Worm (Caenorhabditis elegans) whole organism, L3 larva: Measurements from ENCODE around the gene gpx-5.

Experiments used
- ama-1 ChIP-seq: fragments of 150-350 bp; optimal IDR thresholded peaks from 2 replicates; lab custom pipeline; 2018
- ceh-82 ChIP-seq: fragments of 150-350 bp; optimal IDR thresholded peaks from 2 replicates; lab custom pipeline; 2014; ENCODE audit warnings: missing biosample characterization, missing genetic modification characterization
- fkh-10 ChIP-seq: sonication (generic microtip); optimal IDR thresholded peaks from 2 replicates; lab custom pipeline; 2017; ENCODE audit warnings: missing biosample characterization, missing genetic modification reagents, missing genetic modification characterization
- hmg-11 ChIP-seq: sonication (generic microtip); optimal IDR thresholded peaks from 2 replicates; lab custom pipeline; 2016; ENCODE audit warnings: missing genetic modification characterization, missing compliant biosample characterization
- nhr-11 ChIP-seq: fragments of 150-350 bp; optimal IDR thresholded peaks from 2 replicates; lab custom pipeline; 2014; ENCODE audit warnings: missing biosample characterization, missing genetic modification characterization
- nhr-28 ChIP-seq: fragments of 150-350 bp; optimal IDR thresholded peaks from 2 replicates; lab custom pipeline; 2014; ENCODE audit warnings: missing biosample characterization, missing genetic modification characterization
- nhr-77 ChIP-seq: fragments of 150-350 bp; optimal IDR thresholded peaks from 2 replicates; lab custom pipeline; 2014; ENCODE audit warnings: missing biosample characterization, missing genetic modification characterization
- pha-4 ChIP-seq: fragments of 150-350 bp; optimal IDR thresholded peaks from 2 replicates; lab custom pipeline; 2014; ENCODE audit warnings: missing biosample characterization, missing genetic modification reagents, missing genetic modification characterization
- snpc-4 ChIP-seq: fragments of 150-350 bp; optimal IDR thresholded peaks from 2 replicates; lab custom pipeline; 2014; ENCODE audit warnings: missing biosample characterization, missing genetic modification characterization
- ztf-4 ChIP-seq: fragments of 150-350 bp; optimal IDR thresholded peaks from 2 replicates; lab custom pipeline; 2014; ENCODE audit warnings: missing biosample characterization, missing genetic modification characterization

DNA sequence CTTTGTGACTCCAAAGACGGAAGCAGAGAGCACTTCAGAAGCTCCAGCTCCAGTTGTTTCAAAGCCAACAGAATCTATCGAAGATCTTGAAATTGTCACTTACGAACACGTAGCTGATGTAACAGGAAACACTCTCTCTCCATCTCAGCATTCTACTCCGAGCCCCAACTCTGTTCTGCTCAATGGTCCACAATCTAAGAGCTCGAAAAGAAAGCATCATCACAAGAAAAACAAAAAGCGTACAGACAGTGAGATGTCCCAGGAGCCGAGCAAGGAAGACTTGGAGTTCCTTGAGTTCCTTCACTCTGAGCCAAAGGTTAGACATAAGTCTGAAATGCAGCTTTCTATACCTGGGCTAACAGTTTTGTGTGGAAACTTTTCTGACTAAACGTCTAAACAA, 28.4 kb upstream of the gpx-5 start:
- TF ChIP-seq ama-1 (lab: Kevin White, UChicago): no peak
- no peak for TF ChIP-seq fkh-10 (GFP tag; lab: Kevin White, UChicago)
- TF ChIP-seq nhr-77 (tag; lab: Kevin White, UChicago): no peak
- no peak for TF ChIP-seq ztf-4
- TF ChIP-seq pha-4 (tag; lab: Kevin White, UChicago): no peak
- no peak for TF ChIP-seq nhr-11 (tag; lab: Kevin White, UChicago)
- no peak for TF ChIP-seq ceh-82
- no peak for TF ChIP-seq snpc-4
- TF ChIP-seq nhr-28 (tag; lab: Kevin White, UChicago): no peak
- no peak for TF ChIP-seq hmg-11 (tag; lab: Kevin White, UChicago)
